Worm (Caenorhabditis elegans): ENCODE results near the gene rde-8.

DNA sequence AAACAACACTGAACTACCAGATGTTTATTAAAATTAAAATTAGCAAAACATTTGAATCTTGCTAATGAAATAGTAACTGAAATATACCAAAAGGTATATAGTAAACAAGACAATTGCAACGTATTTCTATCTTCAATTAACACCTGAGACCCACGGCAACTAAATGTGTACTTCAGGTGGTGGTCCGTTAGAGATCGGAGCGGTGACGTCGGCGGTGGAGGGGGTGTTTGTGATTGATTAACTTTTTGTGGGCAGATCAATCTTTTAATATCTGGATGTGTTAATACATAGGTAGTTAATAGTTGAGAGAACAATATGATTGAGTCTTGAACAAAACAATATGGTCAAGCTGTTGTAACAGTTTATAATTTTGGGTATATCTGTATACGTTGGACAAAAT lies 7.0 kb downstream of the rde-8 start:
- TF ChIP-seq dao-5 (tag; optimal IDR thresholded peaks at IDR 0.05) (no peak), him-1 (tag; optimal IDR thresholded peaks at IDR 0.05) (no peak)

All from whole organism, L4/young adult.